Worm (Caenorhabditis elegans): ENCODE results near the gene C01G6.9.

The C01G6.9 gene

DNA sequence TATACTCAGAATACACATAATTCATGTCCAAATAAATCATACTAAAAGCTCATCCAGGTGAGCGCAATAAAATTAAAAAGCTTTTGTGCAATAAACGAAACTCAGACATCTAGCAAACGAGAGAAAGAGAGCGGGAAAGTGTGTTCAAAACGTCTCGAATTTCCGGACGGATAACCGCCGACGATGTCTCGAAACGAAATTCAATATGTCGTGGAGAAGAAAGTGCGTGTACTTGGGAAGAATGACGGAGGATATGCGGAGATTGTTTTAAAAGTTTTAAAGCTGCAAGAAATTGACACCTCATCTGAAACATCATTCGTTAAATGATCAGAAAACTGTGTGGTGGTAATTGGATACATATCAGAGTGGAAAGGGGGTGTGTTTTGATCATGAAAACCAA lies 19.1 kb upstream of the C01G6.9 start:
- TF ChIP-seq mml-1 (tag; optimal IDR thresholded peaks at IDR 0.05), result no peak
- no peak for TF ChIP-seq unc-62 (GFP tag; optimal IDR thresholded peaks at IDR 0.05)
- TF ChIP-seq elt-2 (tag; optimal IDR thresholded peaks at IDR 0.05), result no peak
- TF ChIP-seq nhr-12 (tag; optimal IDR thresholded peaks at IDR 0.05), result no peak
- TF ChIP-seq lin-39 (tag; optimal IDR thresholded peaks at IDR 0.05), result no peak
- TF ChIP-seq elt-1 (tag; optimal IDR thresholded peaks at IDR 0.05), result no peak
- TF ChIP-seq lsy-12 (tag; optimal IDR thresholded peaks at IDR 0.05), result no peak
- no peak for TF ChIP-seq egl-27 (tag; optimal IDR thresholded peaks at IDR 0.05)
- no peak for TF ChIP-seq ceh-9 (tag; optimal IDR thresholded peaks at IDR 0.05)
- TF ChIP-seq snpc-4 (tag; optimal IDR thresholded peaks at IDR 0.05), result no peak
- TF ChIP-seq ztf-4 (tag; optimal IDR thresholded peaks at IDR 0.05), result no peak
- TF ChIP-seq nhr-77 (tag; optimal IDR thresholded peaks at IDR 0.05), result no peak
- TF ChIP-seq unc-39 (tag; optimal IDR thresholded peaks at IDR 0.05), result no peak
- TF ChIP-seq nhr-23 (tag; optimal IDR thresholded peaks at IDR 0.05), result no peak
- no peak for TF ChIP-seq skn-1 (tag; optimal IDR thresholded peaks at IDR 0.05)
- TF ChIP-seq lin-15B (tag; optimal IDR thresholded peaks at IDR 0.05), result no peak
- no peak for TF ChIP-seq ztf-11 (tag; optimal IDR thresholded peaks at IDR 0.05)
- TF ChIP-seq jun-1 (tag; optimal IDR thresholded peaks at IDR 0.05), result no peak
- no peak for TF ChIP-seq nhr-67 (tag; optimal IDR thresholded peaks at IDR 0.05)

DNA sequence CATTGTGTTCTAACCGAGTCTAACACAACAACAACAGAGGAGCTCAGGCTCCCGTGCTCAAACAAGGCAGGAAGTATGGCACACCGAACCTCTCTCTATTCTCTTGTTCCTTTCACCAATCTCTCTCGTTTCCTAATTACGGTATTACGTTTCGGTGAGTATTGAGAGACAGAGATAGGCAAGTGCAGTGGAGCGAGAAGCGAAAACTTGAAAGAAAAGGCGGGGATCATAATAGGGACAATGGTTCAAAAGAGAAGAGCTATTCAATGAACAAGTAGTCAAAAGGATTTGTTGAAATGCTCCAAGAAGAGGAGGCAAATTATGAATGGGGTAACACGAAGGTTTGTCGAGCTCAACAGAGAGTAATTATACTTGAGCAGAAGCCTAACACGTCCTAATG lies 17.7 kb upstream of the C01G6.9 start:
- TF ChIP-seq sea-2 (GFP tag; optimal IDR thresholded peaks at IDR 0.05), result no peak
- TF ChIP-seq daf-12 (tag; optimal IDR thresholded peaks at IDR 0.05), result no peak
- TF ChIP-seq fkh-2 (tag; optimal IDR thresholded peaks at IDR 0.05), result no peak
- no peak for TF ChIP-seq egl-27 (tag; optimal IDR thresholded peaks at IDR 0.05)

DNA sequence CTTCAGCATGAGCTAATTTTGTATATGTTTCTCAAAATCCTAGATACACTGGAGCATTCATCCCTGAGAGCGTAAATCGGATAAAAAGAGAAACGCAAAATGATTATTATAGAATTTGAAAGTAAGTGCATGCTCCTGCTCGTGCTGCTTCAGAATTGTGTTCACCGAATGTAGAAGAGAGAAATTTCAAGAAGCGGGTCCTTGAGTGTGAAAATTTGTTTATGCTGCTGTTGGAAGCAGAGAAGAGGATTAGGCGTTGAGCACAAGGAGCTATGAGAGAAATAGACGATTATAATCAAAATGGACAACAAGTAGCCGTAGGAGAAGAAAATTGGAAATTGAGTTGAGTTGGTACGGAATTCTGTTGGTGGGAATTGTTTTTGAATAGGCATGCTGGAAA lies 16.1 kb upstream of the C01G6.9 start:
- TF ChIP-seq ceh-9 (tag; optimal IDR thresholded peaks at IDR 0.05) (no peak), zag-1 (tag; optimal IDR thresholded peaks at IDR 0.05) (no peak), sea-2 (GFP tag; optimal IDR thresholded peaks at IDR 0.05) (peak; percentile 2), fkh-10 (GFP tag; optimal IDR thresholded peaks at IDR 0.05) (peak; percentile 96), nfya-1 (tag; optimal IDR thresholded peaks at IDR 0.05; ENCODE audit: insufficient read depth) (peak; percentile 9)

DNA sequence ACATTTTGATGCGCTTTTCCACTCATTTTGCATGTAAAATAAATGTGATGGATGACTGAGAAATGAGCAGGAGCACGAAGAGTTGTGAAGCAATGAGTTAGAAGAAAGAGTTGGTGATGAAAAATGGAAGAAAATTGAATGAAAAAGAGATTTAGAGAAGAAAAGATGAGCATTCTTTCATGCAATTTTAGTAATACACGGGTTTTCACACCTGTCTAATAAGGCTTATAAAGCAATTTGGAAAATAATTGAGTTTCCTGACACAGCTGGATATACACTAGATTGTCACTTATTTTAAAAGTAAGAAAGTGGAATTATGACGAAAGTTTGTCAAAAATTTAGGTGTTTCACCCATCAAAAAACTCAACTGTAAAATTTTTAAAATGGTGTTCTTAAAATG lies 15.2 kb upstream of the C01G6.9 start:
- TF ChIP-seq egl-27 (tag; optimal IDR thresholded peaks at IDR 0.05), result no peak
- no peak for TF ChIP-seq pqm-1 (tag; optimal IDR thresholded peaks at IDR 0.05)
- no peak for TF ChIP-seq nhr-43 (tag; optimal IDR thresholded peaks at IDR 0.05; ENCODE audit: poor library complexity, severe bottlenecking)
- no peak for TF ChIP-seq fkh-2 (tag; optimal IDR thresholded peaks at IDR 0.05)
- no peak for TF ChIP-seq fkh-10 (GFP tag; optimal IDR thresholded peaks at IDR 0.05)

DNA sequence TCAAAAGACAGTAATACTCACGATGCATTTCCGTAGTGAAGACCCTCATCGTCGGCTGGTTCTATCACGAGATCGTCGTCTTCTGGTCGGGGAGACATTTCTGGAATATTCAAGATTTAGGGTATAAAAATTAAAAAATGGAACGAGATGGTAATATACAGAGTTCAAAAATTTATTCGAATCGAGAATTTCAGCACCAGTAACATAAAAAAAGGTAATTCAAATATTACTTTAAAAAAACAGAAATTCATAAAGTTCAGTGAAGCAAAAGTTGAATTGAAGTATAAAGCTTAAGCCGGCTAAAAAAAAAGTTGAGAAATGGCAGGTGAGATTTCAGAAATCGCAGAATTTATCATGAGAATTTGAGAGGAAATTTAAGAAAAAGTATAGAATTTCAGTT lies 14.6 kb upstream of the C01G6.9 start, which contains the start of gene cam-1:
TSS of gene cam-1 (minus strand) at position 101 of the 400 bp plus-strand sequence.
- no peak for TF ChIP-seq nhr-23 (tag; optimal IDR thresholded peaks at IDR 0.05)
- no peak for TF ChIP-seq fos-1 (tag; optimal IDR thresholded peaks at IDR 0.05)
- TF ChIP-seq ceh-9 (tag; optimal IDR thresholded peaks at IDR 0.05), result no peak
- no peak for TF ChIP-seq nhr-43 (tag; optimal IDR thresholded peaks at IDR 0.05; ENCODE audit: poor library complexity, severe bottlenecking)
- TF ChIP-seq tbx-2 (tag; optimal IDR thresholded peaks at IDR 0.05), result no peak
- no peak for TF ChIP-seq ama-1 (optimal IDR thresholded peaks at IDR 0.05)
- no peak for TF ChIP-seq ztf-4 (tag; optimal IDR thresholded peaks at IDR 0.05)
- no peak for TF ChIP-seq nhr-76 (tag; optimal IDR thresholded peaks at IDR 0.05)
- TF ChIP-seq nhr-25 (tag; optimal IDR thresholded peaks at IDR 0.05), result no peak
- TF ChIP-seq nhr-28 (tag; optimal IDR thresholded peaks at IDR 0.05), result no peak
- no peak for TF ChIP-seq fkh-2 (tag; optimal IDR thresholded peaks at IDR 0.05)
- no peak for TF ChIP-seq eor-1 (tag; optimal IDR thresholded peaks at IDR 0.05)
- no peak for TF ChIP-seq sea-2 (GFP tag; optimal IDR thresholded peaks at IDR 0.05)
- no peak for TF ChIP-seq skn-1 (tag; optimal IDR thresholded peaks at IDR 0.05)

DNA sequence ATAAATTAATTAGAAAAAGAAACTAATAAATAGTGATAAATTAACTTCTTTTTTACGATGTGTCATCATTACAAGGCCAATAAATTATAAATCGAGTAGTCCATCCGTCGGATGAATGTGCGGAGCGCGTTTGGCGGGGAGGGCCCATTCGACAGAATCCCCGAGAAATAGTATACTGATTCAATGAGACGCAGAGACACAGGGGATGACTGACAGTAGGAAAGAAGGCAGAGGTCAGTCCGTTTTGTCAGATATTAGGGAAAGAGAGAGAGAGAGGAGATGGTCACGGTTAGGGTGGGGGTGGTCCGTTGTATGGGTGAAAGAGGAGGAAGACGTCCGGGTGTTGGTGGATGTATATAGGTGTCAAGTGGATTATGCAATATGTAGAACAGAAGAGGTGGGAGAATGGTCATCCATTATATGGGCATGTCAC lies 13.0 kb upstream of the C01G6.9 start:
- TF ChIP-seq nfya-1 (tag; optimal IDR thresholded peaks at IDR 0.05; ENCODE audit: insufficient read depth) (peak; percentile 2), unc-39 (tag; optimal IDR thresholded peaks at IDR 0.05) (no peak), egl-5 (tag; optimal IDR thresholded peaks at IDR 0.05) (peak; percentile 34)

Data from whole organism, L3 larva.